Worm (Caenorhabditis elegans): ENCODE results near the gene unc-30.

Gene unc-30

ce11 chrIV:13108430-13108829 lies 10.3 kb upstream of the unc-30 start:
- TF ChIP-seq tbx-7 (tag; optimal IDR thresholded peaks at IDR 0.05) (no peak), unc-42 (tag; optimal IDR thresholded peaks at IDR 0.05) (no peak), K02D7.2 (tag; optimal IDR thresholded peaks at IDR 0.05) (no peak), hlh-8 (tag; optimal IDR thresholded peaks at IDR 0.05) (no peak), lim-6 (tag; optimal IDR thresholded peaks at IDR 0.05) (no peak), ets-4 (tag; optimal IDR thresholded peaks at IDR 0.05) (no peak), nhr-11 (tag; optimal IDR thresholded peaks at IDR 0.05) (no peak), syd-9 (tag; optimal IDR thresholded peaks at IDR 0.05) (no peak), unc-86 (tag; optimal IDR thresholded peaks at IDR 0.05) (no peak), fkh-6 (tag; optimal IDR thresholded peaks at IDR 0.05) (no peak), pag-3 (tag; optimal IDR thresholded peaks at IDR 0.05; ENCODE audit: borderline replicate concordance) (no peak), dmd-4 (tag; optimal IDR thresholded peaks at IDR 0.05; ENCODE audit: borderline replicate concordance) (no peak)

ce11 chrIV:13109751-13110150 lies 9.0 kb upstream of the unc-30 start, which contains the start of gene best-1:
Gene best-1 (minus strand): TSS chrIV:13109779.
- TF ChIP-seq pha-2 (tag; optimal IDR thresholded peaks at IDR 0.05), result no peak
- TF ChIP-seq dve-1 (tag; optimal IDR thresholded peaks at IDR 0.05), result no peak
- TF ChIP-seq lim-6 (tag; optimal IDR thresholded peaks at IDR 0.05), result no peak
- no peak for TF ChIP-seq ceh-34 (tag; optimal IDR thresholded peaks at IDR 0.05)
- no peak for TF ChIP-seq sox-4 (tag; optimal IDR thresholded peaks at IDR 0.05)
- TF ChIP-seq pat-9 (tag; optimal IDR thresholded peaks at IDR 0.05), result no peak
- no peak for TF ChIP-seq ceh-24 (tag; optimal IDR thresholded peaks at IDR 0.05)
- no peak for TF ChIP-seq unc-86 (tag; optimal IDR thresholded peaks at IDR 0.05)
- no peak for TF ChIP-seq npax-4 (tag; optimal IDR thresholded peaks at IDR 0.05)
- TF ChIP-seq lin-11 (tag; optimal IDR thresholded peaks at IDR 0.05), result no peak
- no peak for TF ChIP-seq ztf-16 (tag; optimal IDR thresholded peaks at IDR 0.05)
- no peak for TF ChIP-seq ceh-2 (tag; optimal IDR thresholded peaks at IDR 0.05)
- no peak for TF ChIP-seq Y22D7AL.16 (tag; optimal IDR thresholded peaks at IDR 0.05)
- TF ChIP-seq pqm-1 (tag; optimal IDR thresholded peaks at IDR 0.05), result no peak
- no peak for TF ChIP-seq ceh-14 (tag; optimal IDR thresholded peaks at IDR 0.05)
- TF ChIP-seq mec-3 (tag; optimal IDR thresholded peaks at IDR 0.05; ENCODE audit: borderline replicate concordance), result no peak
- no peak for TF ChIP-seq pros-1 (tag; optimal IDR thresholded peaks at IDR 0.05)
- TF ChIP-seq hlh-8 (tag; optimal IDR thresholded peaks at IDR 0.05), result no peak
- no peak for TF ChIP-seq rnt-1 (tag; optimal IDR thresholded peaks at IDR 0.05)
- TF ChIP-seq syd-9 (tag; optimal IDR thresholded peaks at IDR 0.05), result no peak

- TF ChIP-seq odd-2 (tag; optimal IDR thresholded peaks at IDR 0.05), result no peak
- no peak for TF ChIP-seq pqm-1 (tag; optimal IDR thresholded peaks at IDR 0.05)
- no peak for TF ChIP-seq hlh-15 (tag; optimal IDR thresholded peaks at IDR 0.05)
- no peak for TF ChIP-seq sox-4 (tag; optimal IDR thresholded peaks at IDR 0.05)
- TF ChIP-seq unc-42 (tag; optimal IDR thresholded peaks at IDR 0.05), result no peak
- TF ChIP-seq unc-86 (tag; optimal IDR thresholded peaks at IDR 0.05), result no peak
- TF ChIP-seq gmeb-2 (tag; optimal IDR thresholded peaks at IDR 0.05), result no peak
- no peak for TF ChIP-seq rnt-1 (tag; optimal IDR thresholded peaks at IDR 0.05)
Observed at ce11 chrIV:13110876-13111275, 7.9 kb upstream of the unc-30 start.

ce11 chrIV:13112982-13113381 lies 5.8 kb upstream of the unc-30 start, which contains the start of gene best-2:
Gene best-2 (minus strand): TSS chrIV:13113082.
- TF ChIP-seq unc-42 (tag; optimal IDR thresholded peaks at IDR 0.05) (no peak), ceh-30 (tag; optimal IDR thresholded peaks at IDR 0.05) (no peak), hlh-30 (tag; optimal IDR thresholded peaks at IDR 0.05; ENCODE audit: insufficient read depth) (no peak), fkh-10 (GFP tag; optimal IDR thresholded peaks at IDR 0.05) (no peak), elt-2 (tag; optimal IDR thresholded peaks at IDR 0.05) (no peak), dmd-4 (tag; optimal IDR thresholded peaks at IDR 0.05; ENCODE audit: borderline replicate concordance) (no peak), elt-4 (tag; optimal IDR thresholded peaks at IDR 0.05) (no peak), tbx-2 (tag; optimal IDR thresholded peaks at IDR 0.05) (no peak)

Data from whole organism, late embryonic.